Worm (Caenorhabditis elegans) whole organism, L4 larva: ENCODE results near the gene F15A4.2.

Source experiments
- F37D6.2 ChIP-seq: sonication (generic microtip); optimal IDR thresholded peaks from 2 replicates; lab custom pipeline; 2016; ENCODE audit warnings: mild to moderate bottlenecking, missing genetic modification characterization, missing compliant biosample characterization
- F49E8.2 ChIP-seq: sonication (generic microtip); optimal IDR thresholded peaks from 2 replicates; lab custom pipeline; 2016; ENCODE audit warnings: missing compliant biosample characterization, mild to moderate bottlenecking, missing genetic modification characterization, borderline replicate concordance
- ZK546.5 ChIP-seq, 2 experiments: sonication (generic microtip); optimal IDR thresholded peaks; 2 replicates each; lab custom pipeline; 2017; ENCODE audit warnings: missing biosample characterization in 2 of 2, missing genetic modification characterization in 2 of 2
- egl-27 ChIP-seq: sonication (generic microtip); optimal IDR thresholded peaks from 3 replicates; lab custom pipeline; 2017; ENCODE audit warnings: missing biosample characterization, missing genetic modification reagents, missing genetic modification characterization
- fos-1 ChIP-seq: fragments of 150-350 bp; optimal IDR thresholded peaks from 2 replicates; lab custom pipeline; 2014; ENCODE audit warnings: missing biosample characterization, missing genetic modification characterization
- lin-29 ChIP-seq: fragments of 200-800 bp; sonication (Bioruptor generic); IDR thresholded peaks from 2 replicates; pipeline ENCODE4 v1.3.6; 2022; ENCODE audit warnings: missing genetic modification reagents, missing genetic modification characterization, missing compliant biosample characterization
- pqm-1 ChIP-seq: sonication (generic microtip); optimal IDR thresholded peaks from 2 replicates; lab custom pipeline; 2017; ENCODE audit warnings: missing biosample characterization, missing genetic modification characterization
- snpc-1.2 ChIP-seq: fragments of 200-800 bp; sonication (Bioruptor generic); IDR thresholded peaks from 2 replicates; pipeline ENCODE4 v1.3.6; 2022; ENCODE audit warnings: missing genetic modification reagents, missing genetic modification characterization, missing compliant biosample characterization
- tra-1 ChIP-seq: fragments of 200-800 bp; sonication (Bioruptor generic); IDR thresholded peaks from 2 replicates; pipeline ENCODE4 v1.3.6; 2022; ENCODE audit warnings: missing genetic modification reagents, missing genetic modification characterization, missing compliant biosample characterization
- unc-62 ChIP-seq, 3 experiments: fragments of 150-350 bp in 1 of 3; sonication (generic microtip); optimal IDR thresholded peaks in 2 of 3; peaks in 1 of 3; 1 replicate in 1 of 3; 2 replicates in 2 of 3; lab custom pipeline; 2014 to 2017; ENCODE audit warnings: missing biosample characterization in 3 of 3, missing genetic modification characterization in 3 of 3, missing genetic modification reagents in 3 of 3, missing genotype in 1 of 3

ce11 chrII:12494067-12494477 lies 31.7 kb downstream of the F15A4.2 start:
- no peak for TF ChIP-seq pqm-1
- TF ChIP-seq tra-1 (GFP tag; lab: Robert Waterston, UW) = no peak
- no peak for TF ChIP-seq unc-62 (GFP tag; optimal IDR thresholded peaks at IDR 0.05 in 1 of 2; lab: Kevin White, UChicago)
- TF ChIP-seq unc-62 (tag; optimal IDR thresholded peaks at IDR 0.05; lab: Kevin White, UChicago) = no peak
- no peak for TF ChIP-seq fos-1 (tag; lab: Kevin White, UChicago)
- TF ChIP-seq snpc-1.2 = no peak
- no peak for TF ChIP-seq egl-27 (tag; lab: Kevin White, UChicago)
- TF ChIP-seq F37D6.2 (tag; lab: Kevin White, UChicago) = no peak
- TF ChIP-seq ZK546.5 (tag; optimal IDR thresholded peaks at IDR 0.05; lab: Kevin White, UChicago) = no peak
- no peak for TF ChIP-seq lin-29 (GFP tag; lab: Robert Waterston, UW)
- no peak for TF ChIP-seq F49E8.2
